Worm (Caenorhabditis elegans): Measurements from ENCODE around the gene C03H5.6.
"Not testable (repeated sequence)": the region's sequence is repeated elsewhere in the genome, so short reads cannot be mapped to it uniquely, and the experiment has no call there.

Gene C03H5.6

ce11 chrII:399321-399720, at the start of gene C03H5.6:
TSS of gene C03H5.6 (minus strand) at chrII:399421.
- TF ChIP-seq pag-3 (tag; optimal IDR thresholded peaks at IDR 0.05; ENCODE audit: borderline replicate concordance) (no peak), npax-4 (tag; optimal IDR thresholded peaks at IDR 0.05) (no peak), ceh-24 (tag; optimal IDR thresholded peaks at IDR 0.05) (no peak), ceh-45 (GFP tag; IDR thresholded peaks at IDR 0.05) (no peak), ama-1 (optimal IDR thresholded peaks at IDR 0.05) (no peak), hlh-15 (tag; optimal IDR thresholded peaks at IDR 0.05) (no peak), mec-3 (tag; optimal IDR thresholded peaks at IDR 0.05; ENCODE audit: borderline replicate concordance) (no peak), nfya-1 (tag; optimal IDR thresholded peaks at IDR 0.05) (no peak), ceh-30 (tag; optimal IDR thresholded peaks at IDR 0.05) (no peak), pha-2 (tag; optimal IDR thresholded peaks at IDR 0.05) (no peak)

- TF ChIP-seq ceh-48, ceh-34, odd-2 (tag; optimal IDR thresholded peaks at IDR 0.05): not testable (repeated sequence)
Measured at ce11 chrII:441102-441501, 41.9 kb upstream of the C03H5.6 start, which contains the start of gene C24H12.1. TSS of gene C24H12.1 (plus strand) at chrII:441402.

- TF ChIP-seq ceh-45 (GFP tag; IDR thresholded peaks at IDR 0.05), result no peak
- TF ChIP-seq syd-9 (tag; optimal IDR thresholded peaks at IDR 0.05), result no peak
- no peak for TF ChIP-seq fax-1 (tag; optimal IDR thresholded peaks at IDR 0.05)
Measured at ce11 chrII:437279-437678, 38.1 kb upstream of the C03H5.6 start.

- TF ChIP-seq pax-1 (tag; optimal IDR thresholded peaks at IDR 0.05) (no peak), sdc-2 (tag; optimal IDR thresholded peaks at IDR 0.05) (no peak), hlh-8 (tag; optimal IDR thresholded peaks at IDR 0.05) (no peak), odd-2 (tag; optimal IDR thresholded peaks at IDR 0.05) (no peak), tbx-2 (tag; optimal IDR thresholded peaks at IDR 0.05) (no peak), ets-4 (tag; optimal IDR thresholded peaks at IDR 0.05) (no peak), elt-2 (tag; optimal IDR thresholded peaks at IDR 0.05) (no peak), nhr-11 (tag; optimal IDR thresholded peaks at IDR 0.05) (no peak), ttx-3 (tag; optimal IDR thresholded peaks at IDR 0.05) (no peak), tbx-7 (tag; optimal IDR thresholded peaks at IDR 0.05) (no peak), ceh-2 (tag; optimal IDR thresholded peaks at IDR 0.05) (no peak), ref-2 (tag; optimal IDR thresholded peaks at IDR 0.05) (no peak), pha-2 (tag; optimal IDR thresholded peaks at IDR 0.05) (no peak), ceh-24 (tag; optimal IDR thresholded peaks at IDR 0.05) (no peak)
Measured at ce11 chrII:423086-423485, 23.9 kb upstream of the C03H5.6 start, which contains the start of gene C24H12.8. TSS of gene C24H12.8 (minus strand) at chrII:423186.

ce11 chrII:418782-419181, 19.6 kb upstream of the C03H5.6 start, which contains the start of gene C24H12.6:
TSS of gene C24H12.6 (minus strand) at chrII:418882.
- TF ChIP-seq nhr-11 (tag; optimal IDR thresholded peaks at IDR 0.05) (no peak), ceh-48 (tag; optimal IDR thresholded peaks at IDR 0.05) (no peak), madf-2 (tag; optimal IDR thresholded peaks at IDR 0.05) (no peak), pat-9 (tag; optimal IDR thresholded peaks at IDR 0.05) (no peak), rnt-1 (tag; optimal IDR thresholded peaks at IDR 0.05) (no peak), ref-2 (tag; optimal IDR thresholded peaks at IDR 0.05) (no peak), zip-5 (tag; optimal IDR thresholded peaks at IDR 0.05) (no peak), sox-2 (GFP tag; IDR thresholded peaks at IDR 0.05) (no peak), pqm-1 (tag; optimal IDR thresholded peaks at IDR 0.05) (no peak), ama-1 (optimal IDR thresholded peaks at IDR 0.05) (no peak), pax-1 (tag; optimal IDR thresholded peaks at IDR 0.05) (no peak), ceh-14 (tag; optimal IDR thresholded peaks at IDR 0.05) (no peak)

ce11 chrII:410832-411231, 11.6 kb upstream of the C03H5.6 start, which contains the start of the genes dnsn-1 and C24H12.4:
TSS of gene dnsn-1 (minus strand) at chrII:410932.
TSS of gene C24H12.4 (plus strand) at chrII:411222.
- TF ChIP-seq ceh-31 (tag; optimal IDR thresholded peaks at IDR 0.05) (peak; percentile 19), ceh-48 (tag; optimal IDR thresholded peaks at IDR 0.05) (no peak), unc-55 (GFP tag; optimal IDR thresholded peaks at IDR 0.05) (peak; percentile 71), nfya-1 (tag; optimal IDR thresholded peaks at IDR 0.05) (peak; percentile 78), lin-11 (tag; optimal IDR thresholded peaks at IDR 0.05) (no peak), elt-2 (tag; optimal IDR thresholded peaks at IDR 0.05) (peak; percentile 35), ceh-30 (tag; optimal IDR thresholded peaks at IDR 0.05) (peak; percentile 91), pax-1 (tag; optimal IDR thresholded peaks at IDR 0.05) (peak; percentile 66), pros-1 (tag; optimal IDR thresholded peaks at IDR 0.05) (peak; percentile 2), ceh-18 (tag; optimal IDR thresholded peaks at IDR 0.05) (peak; percentile 42), tbx-2 (tag; optimal IDR thresholded peaks at IDR 0.05) (peak; percentile 55), unc-42 (tag; optimal IDR thresholded peaks at IDR 0.05) (peak; percentile 59), hlh-30 (tag; optimal IDR thresholded peaks at IDR 0.05; ENCODE audit: insufficient read depth) (peak; percentile 16), ztf-16 (tag; optimal IDR thresholded peaks at IDR 0.05) (peak; percentile 1), hlh-6 (tag; optimal IDR thresholded peaks at IDR 0.05) (no peak), madf-2 (tag; optimal IDR thresholded peaks at IDR 0.05) (no peak)

Measured in whole organism, late embryonic.